Worm (Caenorhabditis elegans): ENCODE results near the gene ulp-4.
A peak's percentile ranks its signal among the peaks of the same experiment; 100 is the strongest.

Gene ulp-4

DNA sequence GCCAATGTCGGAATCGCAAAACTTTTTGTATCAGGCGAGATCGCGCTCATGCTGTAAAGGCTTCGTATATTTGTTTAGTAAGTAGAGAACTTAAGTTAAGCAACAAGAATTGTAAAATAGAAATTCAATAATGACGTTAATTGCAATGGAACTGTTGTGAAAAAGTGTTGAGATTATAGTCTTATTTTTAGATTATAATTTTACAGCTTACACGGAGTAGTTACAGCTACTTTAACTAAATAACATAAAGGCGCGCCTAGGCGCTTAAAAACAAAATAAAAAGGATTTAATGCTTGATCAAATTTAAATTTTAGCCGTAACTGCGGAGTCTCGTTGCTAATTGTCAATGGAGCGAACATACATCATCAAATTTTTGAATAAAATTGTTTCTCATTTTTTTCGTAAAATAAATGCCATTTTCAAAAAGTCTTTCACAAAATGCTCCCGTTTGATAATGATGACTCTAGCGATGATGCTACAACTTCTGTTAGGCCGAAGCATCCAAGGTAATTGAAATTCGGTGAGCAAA is 32.4 kb downstream of the ulp-4 start, which contains the start of the genes emb-27 and rrf-3 (continued):
- no peak for TF ChIP-seq snpc-4 (tag; optimal IDR thresholded peaks at IDR 0.05)
- TF ChIP-seq grh-1 (GFP tag; IDR thresholded peaks at IDR 0.05) = no peak
- TF ChIP-seq nhr-12 (tag; optimal IDR thresholded peaks at IDR 0.05) = no peak
- no peak for TF ChIP-seq nhr-84 (tag; optimal IDR thresholded peaks at IDR 0.05)
- peak in 1 of 3 experiments; percentile 51 for TF ChIP-seq ceh-82 (tag; optimal IDR thresholded peaks at IDR 0.05)
- no peak for TF ChIP-seq ztf-4 (tag; optimal IDR thresholded peaks at IDR 0.05)
- TF ChIP-seq unc-86 (tag; optimal IDR thresholded peaks at IDR 0.05) = no peak
- TF ChIP-seq nhr-19 (GFP tag; conservative IDR thresholded peaks at IDR 0.05) = no peak
- no peak for TF ChIP-seq mdl-1 (tag; optimal IDR thresholded peaks at IDR 0.05)
- no peak for TF ChIP-seq nhr-28 (tag; optimal IDR thresholded peaks at IDR 0.05)
- TF ChIP-seq fos-1 (tag; optimal IDR thresholded peaks at IDR 0.05) = no peak
- peak; percentile 68 for TF ChIP-seq skn-1 (tag; optimal IDR thresholded peaks at IDR 0.05)
- TF ChIP-seq lsy-2 (tag; optimal IDR thresholded peaks at IDR 0.05) = peak; percentile 47 to 88
- peak; percentile 34 for TF ChIP-seq rnt-1 (tag; optimal IDR thresholded peaks at IDR 0.05)
- TF ChIP-seq sup-37 (GFP tag; optimal IDR thresholded peaks at IDR 0.05) = no peak
- TF ChIP-seq dsc-1 (tag; optimal IDR thresholded peaks at IDR 0.05) = no peak
- TF ChIP-seq nhr-85 (tag) = peak; percentile 33
- TF ChIP-seq aha-1 (tag; optimal IDR thresholded peaks at IDR 0.05) = no peak
- TF ChIP-seq ceh-90 (tag; optimal IDR thresholded peaks at IDR 0.05) = no peak
- no peak for TF ChIP-seq nhr-90 (tag; optimal IDR thresholded peaks at IDR 0.05; ENCODE audit: poor library complexity)
- TF ChIP-seq dpl-1 (GFP tag; optimal IDR thresholded peaks at IDR 0.05) = peak; percentile 65 to 84 (median 73)
- peak; percentile 14 for TF ChIP-seq swsn-7 (tag; optimal IDR thresholded peaks at IDR 0.05)
- no peak for TF ChIP-seq sox-4 (tag; optimal IDR thresholded peaks at IDR 0.05)
- TF ChIP-seq nhr-47 (tag; optimal IDR thresholded peaks at IDR 0.05) = peak; percentile 15
- TF ChIP-seq lir-3 (tag; optimal IDR thresholded peaks at IDR 0.05; ENCODE audit: poor library complexity) = no peak
- TF ChIP-seq unc-98 (GFP tag; IDR thresholded peaks at IDR 0.05) = no peak
- peak; percentile 16 for TF ChIP-seq lin-13 (GFP tag; optimal IDR thresholded peaks at IDR 0.05)
- TF ChIP-seq aly-2 (tag; optimal IDR thresholded peaks at IDR 0.05) = no peak
- TF ChIP-seq irx-1 (tag; optimal IDR thresholded peaks at IDR 0.05) = no peak
- TF ChIP-seq sptf-1 (tag; optimal IDR thresholded peaks at IDR 0.05) = no peak
- TF ChIP-seq efl-3 (GFP tag; optimal IDR thresholded peaks at IDR 0.05) = no peak

ce11 chrII:8169283-8169682 is 39.5 kb downstream of the ulp-4 start, which contains the start of gene T05C12.15:
TSS of gene T05C12.15 (plus strand) at chrII:8169583.
- TF ChIP-seq mdl-1 (tag; optimal IDR thresholded peaks at IDR 0.05) = no peak
- no peak for TF ChIP-seq sup-37 (GFP tag; optimal IDR thresholded peaks at IDR 0.05)
- TF ChIP-seq ama-1 (optimal IDR thresholded peaks at IDR 0.05) = no peak
- TF ChIP-seq unc-86 (tag; optimal IDR thresholded peaks at IDR 0.05) = no peak
- TF ChIP-seq hlh-17 (GFP tag; optimal IDR thresholded peaks at IDR 0.05; ENCODE audit: borderline replicate concordance) = no peak
- TF ChIP-seq lin-13 (GFP tag; optimal IDR thresholded peaks at IDR 0.05) = no peak

DNA sequence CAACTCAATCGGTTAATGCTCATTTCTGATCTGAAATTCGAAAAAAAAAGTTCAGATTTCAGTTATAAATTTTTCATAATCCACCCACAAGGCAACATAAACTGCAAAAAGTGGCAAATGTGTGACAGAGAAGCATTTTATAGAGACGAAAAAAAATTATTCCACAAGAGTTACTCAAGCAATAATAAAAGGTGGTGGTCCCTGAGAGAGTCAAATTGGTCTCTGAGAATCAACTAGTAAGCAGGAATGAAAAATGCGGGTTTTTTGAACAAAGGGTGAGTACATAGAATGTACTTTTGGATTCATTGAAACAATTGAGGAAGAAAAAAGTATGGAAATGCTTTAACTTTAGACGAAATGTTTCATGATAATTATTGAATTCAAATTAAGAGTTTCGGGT is 40.6 kb downstream of the ulp-4 start, which contains the start of gene T05C12.11:
Gene T05C12.11, minus strand, starts transcription at position 101 of the 400 bp plus-strand sequence.
- no peak for TF ChIP-seq nhr-28 (tag; optimal IDR thresholded peaks at IDR 0.05)
- peak; percentile 17 for TF ChIP-seq lin-14 (GFP tag; optimal IDR thresholded peaks at IDR 0.05)

DNA sequence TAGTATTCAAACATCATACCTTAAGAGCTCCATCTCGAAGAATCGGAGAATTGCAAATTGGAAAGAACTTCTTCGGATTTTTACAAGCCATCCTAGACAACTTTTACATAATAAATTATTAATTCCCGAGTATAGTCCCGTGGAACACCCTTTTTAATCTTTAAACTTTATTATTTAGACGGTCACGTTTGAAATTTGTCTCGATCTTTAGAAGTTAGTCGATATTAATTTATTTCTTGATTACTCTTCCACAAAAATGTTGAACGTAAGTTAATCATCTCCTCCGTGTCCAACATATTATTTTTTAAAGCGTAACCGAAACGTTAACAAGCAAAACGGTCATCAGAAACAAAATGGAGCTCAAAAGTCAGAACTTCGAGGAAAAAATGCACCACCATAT is 43.7 kb downstream of the ulp-4 start, which contains the start of the genes decr-1.3 and T05C12.1:
Gene decr-1.3, minus strand, starts transcription at position 101 of the 400 bp plus-strand sequence.
Gene T05C12.1, plus strand, starts transcription at position 232 of the 400 bp plus-strand sequence.
- TF ChIP-seq lin-15B (tag; optimal IDR thresholded peaks at IDR 0.05) = no peak
- no peak for TF ChIP-seq nhr-20 (tag; optimal IDR thresholded peaks at IDR 0.05)
- no peak for TF ChIP-seq nhr-71 (tag; optimal IDR thresholded peaks at IDR 0.05)
- no peak for TF ChIP-seq C04F5.9 (tag; optimal IDR thresholded peaks at IDR 0.05)
- TF ChIP-seq fos-1 (tag; optimal IDR thresholded peaks at IDR 0.05) = no peak
